Fruit fly (Drosophila melanogaster) whole organism, embryonic: ENCODE measurements around the gene CG31952.

Experiments used
- CG10321 ChIP-seq: fragments of 200-800 bp; sonication (Bioruptor generic); IDR thresholded peaks from 2 replicates; pipeline ENCODE4 v1.3.6; 2022; ENCODE audit warnings: missing biosample characterization, missing genetic modification characterization
- CG11085 ChIP-seq: fragments of 200-800 bp; sonication (Bioruptor generic); IDR thresholded peaks from 2 replicates; pipeline ENCODE4 v1.3.6; 2022; ENCODE audit warnings: missing biosample characterization, missing genetic modification characterization
- CG11695 ChIP-seq: fragments of 200-800 bp; sonication (Bioruptor generic); IDR thresholded peaks from 3 replicates; pipeline ENCODE4 v1.3.6; 2022; ENCODE audit warnings: missing biosample characterization, missing genetic modification characterization
- CG12391 ChIP-seq: fragments of 200-800 bp; sonication (Bioruptor generic); optimal IDR thresholded peaks from 3 replicates; lab custom pipeline; 2018; ENCODE audit warnings: missing biosample characterization, mild to moderate bottlenecking, missing genetic modification characterization, moderate library complexity
- CG14441 ChIP-seq: fragments of 200-800 bp; sonication (Bioruptor generic); IDR thresholded peaks from 2 replicates; pipeline ENCODE4 v1.3.6; 2022; ENCODE audit warnings: missing biosample characterization, missing genetic modification characterization
- CG16779 ChIP-seq: fragments of 200-800 bp; sonication (Bioruptor generic); IDR thresholded peaks from 2 replicates; pipeline ENCODE4 v1.3.6; 2022; ENCODE audit warnings: missing biosample characterization, missing genetic modification characterization
- CG16815 ChIP-seq: fragments of 200-800 bp; sonication (Bioruptor generic); optimal IDR thresholded peaks from 3 replicates; lab custom pipeline; 2017; ENCODE audit warnings: missing biosample characterization, mild to moderate bottlenecking, missing genetic modification characterization
- CG17802 ChIP-seq: fragments of 200-800 bp; sonication (Bioruptor generic); optimal IDR thresholded peaks from 2 replicates; lab custom pipeline; 2018; ENCODE audit warnings: missing biosample characterization, mild to moderate bottlenecking, missing genetic modification characterization, moderate library complexity
- CG2129 ChIP-seq: fragments of 200-800 bp; sonication (Bioruptor generic); IDR thresholded peaks from 2 replicates; pipeline ENCODE4 v1.3.6; 2022; ENCODE audit warnings: missing biosample characterization, missing genetic modification characterization; ENCODE audit not compliant: partially characterized antibody
- CG31365 ChIP-seq: fragments of 200-800 bp; sonication (Bioruptor generic); optimal IDR thresholded peaks from 2 replicates; lab custom pipeline; 2018; ENCODE audit warnings: missing biosample characterization, mild to moderate bottlenecking, missing genetic modification characterization
- CG34224 ChIP-seq: fragments of 200-800 bp; sonication (Bioruptor generic); IDR thresholded peaks from 3 replicates; pipeline ENCODE4 v1.3.6; 2022; ENCODE audit warnings: missing biosample characterization, missing genetic modification characterization; ENCODE audit not compliant: partially characterized antibody
- CG3995 ChIP-seq: fragments of 200-800 bp; sonication (Bioruptor generic); optimal IDR thresholded peaks from 3 replicates; lab custom pipeline; 2016; ENCODE audit warnings: missing biosample characterization, missing genetic modification characterization
- CG7928 ChIP-seq: fragments of 200-800 bp; sonication (Bioruptor generic); optimal IDR thresholded peaks from 2 replicates; lab custom pipeline; 2017; ENCODE audit warnings: missing biosample characterization, mild to moderate bottlenecking, missing genetic modification characterization
- CG8359 ChIP-seq: fragments of 200-800 bp; sonication (Bioruptor generic); optimal IDR thresholded peaks from 2 replicates; lab custom pipeline; 2017; ENCODE audit warnings: missing biosample characterization, mild to moderate bottlenecking, missing genetic modification characterization, borderline replicate concordance
- CG9215 ChIP-seq: fragments of 200-800 bp; sonication (Bioruptor generic); IDR thresholded peaks from 2 replicates; pipeline ENCODE4 v1.3.6; 2022; ENCODE audit warnings: missing biosample characterization, missing genetic modification characterization
- CTCF ChIP-seq: fragments of 200-800 bp; sonication (Bioruptor generic); optimal IDR thresholded peaks from 2 replicates; lab custom pipeline; 2017; ENCODE audit warnings: missing biosample characterization, mild to moderate bottlenecking, missing genetic modification characterization, moderate library complexity
- Drgx ChIP-seq: fragments of 200-800 bp; sonication (Bioruptor generic); IDR thresholded peaks from 2 replicates; pipeline ENCODE4 v1.3.6; 2022; ENCODE audit warnings: missing biosample characterization, missing genetic modification characterization
- E2f2 ChIP-seq: fragments of 200-800 bp; sonication (Bioruptor generic); IDR thresholded peaks from 2 replicates; pipeline ENCODE4 v1.3.6; 2022; ENCODE audit warnings: missing biosample characterization, missing genetic modification characterization
- H15 ChIP-seq: fragments of 200-800 bp; sonication (Bioruptor generic); IDR thresholded peaks from 3 replicates; pipeline ENCODE4 v1.3.6; 2022; ENCODE audit warnings: missing biosample characterization, missing genetic modification characterization
- H2.0 ChIP-seq: fragments of 200-800 bp; sonication (Bioruptor generic); IDR thresholded peaks from 2 replicates; pipeline ENCODE4 v1.3.6; 2022; ENCODE audit warnings: missing biosample characterization, missing genetic modification characterization
- HLH4C ChIP-seq: fragments of 200-800 bp; sonication (Bioruptor generic); IDR thresholded peaks from 3 replicates; pipeline ENCODE4 v1.3.6; 2022; ENCODE audit warnings: missing biosample characterization, missing genetic modification characterization; ENCODE audit not compliant: partially characterized antibody
- HmgD ChIP-seq: fragments of 200-800 bp; sonication (Bioruptor generic); optimal IDR thresholded peaks from 3 replicates; lab custom pipeline; 2016; ENCODE audit warnings: missing biosample characterization, missing genetic modification characterization
- Hmx ChIP-seq: fragments of 200-800 bp; sonication (Bioruptor generic); optimal IDR thresholded peaks from 2 replicates; lab custom pipeline; 2016; ENCODE audit warnings: missing biosample characterization, missing genetic modification characterization
- Hr3 ChIP-seq: fragments of 200-800 bp; sonication (Bioruptor generic); optimal IDR thresholded peaks from 3 replicates; lab custom pipeline; 2016; ENCODE audit warnings: missing biosample characterization, missing genetic modification characterization
- Hr51 ChIP-seq, 2 experiments: fragments of 200-800 bp; sonication (Bioruptor generic); optimal IDR thresholded peaks; 2 replicates in 1 of 2; 3 replicates in 1 of 2; lab custom pipeline; 2016 to 2018; ENCODE audit warnings: missing biosample characterization in 2 of 2, missing genetic modification characterization in 2 of 2, mild to moderate bottlenecking in 1 of 2, moderate library complexity in 1 of 2
- Hr78 ChIP-seq, 2 experiments: fragments of 200-800 bp in 1 of 2; fragments of >200 bp in 1 of 2; sonication (Bioruptor generic) in 1 of 2; optimal IDR thresholded peaks; 2 replicates each; lab custom pipeline; 2017 to 2019; ENCODE audit warnings: missing biosample characterization in 2 of 2, missing genetic modification characterization in 2 of 2, mild to moderate bottlenecking in 1 of 2, moderate library complexity in 1 of 2
- Med ChIP-seq: fragments of 200-800 bp; sonication (Bioruptor generic); peaks from one replicate; lab custom pipeline; 2016; ENCODE audit warnings: missing biosample characterization, missing genetic modification characterization, mild to moderate bottlenecking, inconsistent platforms, moderate library complexity
- Oli ChIP-seq: fragments of 200-800 bp; sonication (Bioruptor generic); optimal IDR thresholded peaks from 2 replicates; lab custom pipeline; 2018; ENCODE audit warnings: missing biosample characterization, mild to moderate bottlenecking, missing genetic modification characterization, moderate library complexity
- amos ChIP-seq: fragments of 200-800 bp; sonication (Bioruptor generic); IDR thresholded peaks from 2 replicates; pipeline ENCODE4 v1.3.6; 2022; ENCODE audit warnings: missing biosample characterization, missing genetic modification characterization; ENCODE audit not compliant: partially characterized antibody
- bbx ChIP-seq: fragments of 200-800 bp; sonication (Bioruptor generic); IDR thresholded peaks from 2 replicates; pipeline ENCODE4 v1.3.6; 2022; ENCODE audit warnings: missing biosample characterization, missing genetic modification characterization; ENCODE audit not compliant: partially characterized antibody
- bowl ChIP-seq: fragments of 200-800 bp; sonication (Bioruptor generic); IDR thresholded peaks from 2 replicates; pipeline ENCODE4 v1.3.6; 2022; ENCODE audit warnings: missing biosample characterization, missing genetic modification characterization
- crc ChIP-seq: fragments of 200-800 bp; sonication (Bioruptor generic); optimal IDR thresholded peaks from 2 replicates; lab custom pipeline; 2016; ENCODE audit warnings: missing biosample characterization, missing genetic modification characterization
- danr ChIP-seq: fragments of 200-800 bp; sonication (Bioruptor generic); IDR thresholded peaks from 2 replicates; pipeline ENCODE4 v1.3.6; 2022; ENCODE audit warnings: missing biosample characterization, missing genetic modification characterization
- gsb-n ChIP-seq: fragments of 200-800 bp; sonication (Bioruptor generic); optimal IDR thresholded peaks from 3 replicates; lab custom pipeline; 2018; ENCODE audit warnings: missing biosample characterization, mild to moderate bottlenecking, missing genetic modification characterization
- her ChIP-seq: fragments of 200-800 bp; sonication (Bioruptor generic); optimal IDR thresholded peaks from 2 replicates; lab custom pipeline; 2016; ENCODE audit warnings: missing biosample characterization, missing genetic modification characterization
- hkb ChIP-seq, 2 experiments: fragments of 200-800 bp in 1 of 2; fragments of >200 bp in 1 of 2; sonication (Bioruptor generic) in 1 of 2; IDR thresholded peaks in 1 of 2; optimal IDR thresholded peaks in 1 of 2; 2 replicates each; pipeline versions ENCODE4 v1.3.6 to Lab custom; 2017 to 2022; ENCODE audit warnings: missing biosample characterization in 1 of 2, missing genetic modification characterization in 1 of 2
- ind ChIP-seq: fragments of 200-800 bp; sonication (Bioruptor generic); optimal IDR thresholded peaks from 3 replicates; lab custom pipeline; 2016; ENCODE audit warnings: missing biosample characterization, missing genetic modification characterization
- insv ChIP-seq, 2 experiments: fragments of 200-800 bp; sonication (Bioruptor generic); optimal IDR thresholded peaks; 3 replicates each; lab custom pipeline; 2016 to 2018; ENCODE audit warnings: missing biosample characterization in 2 of 2, missing genetic modification characterization in 2 of 2
- inv ChIP-seq: fragments of 200-800 bp; sonication (Bioruptor generic); IDR thresholded peaks from 2 replicates; pipeline ENCODE4 v1.3.6; 2022; ENCODE audit warnings: missing biosample characterization, missing genetic modification characterization; ENCODE audit not compliant: partially characterized antibody
- jing ChIP-seq: fragments of 200-800 bp; sonication (Bioruptor generic); optimal IDR thresholded peaks from 2 replicates; lab custom pipeline; 2018; ENCODE audit warnings: missing biosample characterization, mild to moderate bottlenecking, missing genetic modification characterization
- oc ChIP-seq: fragments of 200-800 bp; sonication (Bioruptor generic); optimal IDR thresholded peaks from 2 replicates; lab custom pipeline; 2018; ENCODE audit warnings: missing biosample characterization, mild to moderate bottlenecking, missing genetic modification characterization, moderate library complexity
- sens ChIP-seq: fragments of 200-800 bp; sonication (Bioruptor generic); peaks from one replicate; lab custom pipeline; 2016; ENCODE audit warnings: missing biosample characterization, missing genetic modification characterization
- seq ChIP-seq: fragments of 200-800 bp; sonication (Bioruptor generic); IDR thresholded peaks from 2 replicates; pipeline ENCODE4 v1.3.6; 2022; ENCODE audit warnings: missing biosample characterization, missing genetic modification characterization
- shn ChIP-seq: fragments of 200-800 bp; sonication (Bioruptor generic); optimal IDR thresholded peaks from 3 replicates; lab custom pipeline; 2016; ENCODE audit warnings: missing biosample characterization, missing genetic modification characterization
- sim ChIP-seq: fragments of 200-800 bp; sonication (Bioruptor generic); IDR thresholded peaks from 2 replicates; pipeline ENCODE4 v1.3.6; 2022; ENCODE audit warnings: missing biosample characterization, missing genetic modification characterization
- sisA ChIP-seq: fragments of 200-800 bp; sonication (Bioruptor generic); IDR thresholded peaks from 2 replicates; pipeline ENCODE4 v1.3.6; 2022; ENCODE audit warnings: missing biosample characterization, missing genetic modification characterization
- tgo ChIP-seq: fragments of 200-800 bp; sonication (Bioruptor generic); IDR thresholded peaks from 3 replicates; pipeline ENCODE4 v1.3.6; 2022; ENCODE audit warnings: missing biosample characterization, missing genetic modification characterization
- tll ChIP-seq, 2 experiments: fragments of 200-800 bp in 1 of 2; fragments of >200 bp in 1 of 2; sonication (Bioruptor generic) in 1 of 2; optimal IDR thresholded peaks; 2 replicates each; lab custom pipeline; 2017 to 2019; ENCODE audit warnings: missing biosample characterization in 2 of 2, missing genetic modification characterization in 2 of 2, mild to moderate bottlenecking in 1 of 2, moderate library complexity in 1 of 2
- wek ChIP-seq: fragments of 200-800 bp; sonication (Bioruptor generic); optimal IDR thresholded peaks from 3 replicates; lab custom pipeline; 2018; ENCODE audit warnings: missing biosample characterization, mild to moderate bottlenecking, missing genetic modification characterization, moderate library complexity
- wor ChIP-seq: fragments of 200-800 bp; sonication (Bioruptor generic); IDR thresholded peaks from 2 replicates; pipeline ENCODE4 v1.3.6; 2022; ENCODE audit warnings: missing biosample characterization, missing genetic modification characterization

Gene CG31952

dm6 chr2L:3444789-3445188, 28.3 kb downstream of the CG31952 start (continued):
- peak in 1 of 2 experiments; percentile 6 for TF ChIP-seq Hr51 (GFP tag; optimal IDR thresholded peaks at IDR 0.05; lab: Kevin White, UChicago)
- no peak for TF ChIP-seq CG10321 (GFP tag; lab: Robert Waterston, UW)
- TF ChIP-seq CG12391 (tag; lab: Kevin White, UChicago), result peak; percentile 49
- no peak for TF ChIP-seq inv (GFP tag; lab: Robert Waterston, UW)
- TF ChIP-seq her (GFP tag; lab: Kevin White, UChicago), result peak; percentile 5
- no peak for TF ChIP-seq HLH4C (GFP tag; lab: Robert Waterston, UW)
- TF ChIP-seq wek (GFP tag; lab: Kevin White, UChicago), result no peak
- TF ChIP-seq sim, result peak; percentile 39; the same call in 1 of the 2 replicates
- no peak for TF ChIP-seq bowl (GFP tag; lab: Robert Waterston, UW)
- TF ChIP-seq CG17802 (tag; lab: Kevin White, UChicago), result no peak
- TF ChIP-seq CG9215, result peak; percentile 11; the same call in 1 of the 2 replicates
- 0 out of 2 replicates have a peak, but pooled peaks have one; percentile 24 for TF ChIP-seq E2f2 (GFP tag; lab: Robert Waterston, UW)
- peak; percentile 46 for TF ChIP-seq sisA
- TF ChIP-seq H2.0 (GFP tag; lab: Robert Waterston, UW), result peak; percentile 40; the same call in 1 of the 2 replicates
- peak; percentile 47; the same call in 2 of the 3 replicates for TF ChIP-seq tgo
- TF ChIP-seq CTCF (GFP tag; lab: Kevin White, UChicago), result no peak
- TF ChIP-seq Oli, result peak; percentile 49
- 0 out of 2 replicates have a peak, but pooled peaks have one; percentile 21 for TF ChIP-seq wor (GFP tag; lab: Robert Waterston, UW)
- TF ChIP-seq Hr3 (GFP tag; lab: Kevin White, UChicago), result peak; percentile 32
- no peak for TF ChIP-seq tll (GFP tag; optimal IDR thresholded peaks at IDR 0.05; lab: Kevin White, UChicago)
- TF ChIP-seq CG3995 (GFP tag; lab: Kevin White, UChicago), result no peak
- TF ChIP-seq ind, result no peak
- TF ChIP-seq bbx (GFP tag; lab: Robert Waterston, UW), result no peak
- no peak for TF ChIP-seq Hmx (GFP tag; lab: Kevin White, UChicago)
- TF ChIP-seq HmgD (GFP tag; lab: Kevin White, UChicago), result no peak
- no peak for TF ChIP-seq amos (GFP tag; lab: Robert Waterston, UW)
- no peak for TF ChIP-seq CG16779 (GFP tag; lab: Robert Waterston, UW)
- TF ChIP-seq H15, result 0 out of 3 replicates have a peak, but pooled peaks have one; percentile 27
- TF ChIP-seq CG11695, result 0 out of 3 replicates have a peak, but pooled peaks have one; percentile 33
- no peak for TF ChIP-seq oc (tag; lab: Kevin White, UChicago)
- TF ChIP-seq shn (GFP tag; lab: Kevin White, UChicago), result peak; percentile 12
- TF ChIP-seq insv (GFP tag; optimal IDR thresholded peaks at IDR 0.05; lab: Kevin White, UChicago), result no peak
- TF ChIP-seq CG7928 (GFP tag; lab: Kevin White, UChicago), result no peak
- TF ChIP-seq CG8359 (GFP tag; lab: Kevin White, UChicago), result no peak
- peak; percentile 84 for TF ChIP-seq Drgx
- TF ChIP-seq CG11085, result 0 out of 2 replicates have a peak, but pooled peaks have one; percentile 34
- TF ChIP-seq Med, result peak; percentile 88
- no peak for TF ChIP-seq seq (GFP tag; lab: Robert Waterston, UW)
- TF ChIP-seq gsb-n (tag; lab: Kevin White, UChicago), result no peak
- no peak for TF ChIP-seq CG2129 (GFP tag; lab: Robert Waterston, UW)
- TF ChIP-seq CG34224 (GFP tag; lab: Robert Waterston, UW), result no peak
- peak; percentile 4 for TF ChIP-seq CG16815 (GFP tag; lab: Kevin White, UChicago)
- no peak for TF ChIP-seq CG31365 (tag; lab: Kevin White, UChicago)
- TF ChIP-seq sens, result peak; percentile 81
- no peak for TF ChIP-seq hkb (optimal IDR thresholded peaks at IDR 0.05; lab: Kevin White, UChicago)
- TF ChIP-seq hkb (GFP tag; IDR thresholded peaks at IDR 0.05; lab: Robert Waterston, UW), result peak; percentile 63
- TF ChIP-seq danr (GFP tag; lab: Robert Waterston, UW), result 0 out of 2 replicates have a peak, but pooled peaks have one; percentile 26
- no peak for TF ChIP-seq Hr78 (GFP tag; optimal IDR thresholded peaks at IDR 0.05; lab: Kevin White, UChicago)
- TF ChIP-seq CG14441 (GFP tag; lab: Robert Waterston, UW), result peak; percentile 68
- TF ChIP-seq jing (GFP tag; lab: Kevin White, UChicago), result no peak
- no peak for TF ChIP-seq crc (GFP tag; lab: Kevin White, UChicago)
